Worm (Caenorhabditis elegans): ENCODE measurements around the gene F46B3.8.

DNA sequence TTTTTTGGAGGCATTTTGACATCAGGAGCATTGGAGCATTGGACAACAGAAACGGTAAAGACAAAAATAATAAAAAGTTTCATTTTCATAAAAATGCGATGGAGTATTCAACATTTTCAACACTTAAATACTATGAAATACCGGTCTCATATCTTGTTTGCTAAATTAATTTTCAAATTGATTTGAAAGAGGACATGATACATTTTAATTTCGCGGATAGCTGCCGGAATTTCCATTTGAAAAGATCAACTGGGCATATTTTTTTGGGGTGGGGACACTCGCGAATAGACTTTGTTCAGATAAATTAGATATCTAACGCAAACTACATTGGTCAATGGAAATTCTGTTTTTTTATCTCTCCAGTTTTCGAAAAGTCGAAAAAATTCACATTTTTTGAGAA lies 28.2 kb downstream of the F46B3.8 start, which contains the start of gene F26F2.10:
- no peak for TF ChIP-seq dao-5 (tag; optimal IDR thresholded peaks at IDR 0.05)
- no peak for TF ChIP-seq him-1 (tag; optimal IDR thresholded peaks at IDR 0.05)
